Worm (Caenorhabditis elegans): ENCODE measurements around the gene lgc-58.

DNA sequence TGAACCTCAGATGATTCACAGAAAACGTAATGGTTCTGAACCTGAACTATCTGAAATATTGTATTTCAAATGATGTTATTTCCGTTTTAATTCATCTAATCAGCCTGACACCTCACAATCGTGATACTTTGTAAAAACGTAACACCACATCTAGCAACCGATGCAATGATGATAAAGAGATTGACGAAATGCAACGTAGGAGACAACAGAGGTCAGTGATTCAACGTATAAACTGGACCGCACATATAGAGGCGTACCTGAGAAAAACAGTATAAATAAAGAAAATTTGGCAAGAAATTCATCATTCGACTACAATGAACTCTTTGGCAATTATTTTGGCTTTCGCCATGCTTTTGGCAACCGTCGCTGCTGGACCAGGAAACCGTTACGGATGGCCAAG, 9.1 kb downstream of the lgc-58 start, which contains the start of gene C45B2.2:
- TF ChIP-seq flt-1 (GFP tag; IDR thresholded peaks at IDR 0.05): no peak
- TF ChIP-seq ztf-29 (GFP tag; IDR thresholded peaks at IDR 0.05): no peak
- no peak for TF ChIP-seq med-1 (GFP tag; optimal IDR thresholded peaks at IDR 0.05; ENCODE audit: insufficient read depth)
- no peak for TF ChIP-seq cog-1 (tag; optimal IDR thresholded peaks at IDR 0.05)
- no peak for TF ChIP-seq tab-1 (GFP tag; IDR thresholded peaks at IDR 0.05)
- TF ChIP-seq ztf-23 (GFP tag; IDR thresholded peaks at IDR 0.05): no peak
